Fruit fly (Drosophila melanogaster): ENCODE data around the gene Pcyt1.

Gene Pcyt1

DNA sequence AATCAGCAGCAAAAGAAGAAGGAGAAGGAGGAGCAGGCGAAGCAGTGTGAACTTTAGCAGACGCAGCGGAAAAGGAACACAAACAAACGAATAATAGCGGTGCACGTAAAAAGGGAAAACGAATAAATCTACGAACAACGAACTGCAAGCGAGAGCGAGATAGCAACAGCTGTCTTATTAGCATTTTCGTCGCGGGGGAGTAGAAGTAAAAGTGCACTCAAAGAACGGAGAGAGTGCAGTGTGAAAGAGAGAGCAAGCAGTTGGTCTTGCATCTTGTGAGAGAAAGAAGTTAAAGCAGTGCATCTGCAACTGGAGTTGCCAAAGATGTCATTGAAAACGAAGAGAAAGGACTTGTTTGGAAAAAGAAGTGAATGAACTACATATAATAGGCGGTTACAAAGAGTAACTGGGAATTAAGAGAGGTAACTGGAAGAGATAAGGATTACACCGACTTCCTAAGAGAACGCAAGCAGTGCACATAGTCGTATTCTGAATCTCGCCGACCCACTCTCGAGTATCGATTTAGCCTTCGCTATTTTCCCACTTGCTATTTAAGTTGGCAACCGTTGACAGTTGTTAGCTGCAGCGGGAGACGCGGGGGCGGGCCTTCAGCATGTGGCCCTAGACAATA lies 47.0 kb downstream of the Pcyt1 start:
- TF ChIP-seq CG8478 (optimal IDR thresholded peaks at IDR 0.05) (no peak), CTCF (optimal IDR thresholded peaks at IDR 0.05) (no peak)

DNA sequence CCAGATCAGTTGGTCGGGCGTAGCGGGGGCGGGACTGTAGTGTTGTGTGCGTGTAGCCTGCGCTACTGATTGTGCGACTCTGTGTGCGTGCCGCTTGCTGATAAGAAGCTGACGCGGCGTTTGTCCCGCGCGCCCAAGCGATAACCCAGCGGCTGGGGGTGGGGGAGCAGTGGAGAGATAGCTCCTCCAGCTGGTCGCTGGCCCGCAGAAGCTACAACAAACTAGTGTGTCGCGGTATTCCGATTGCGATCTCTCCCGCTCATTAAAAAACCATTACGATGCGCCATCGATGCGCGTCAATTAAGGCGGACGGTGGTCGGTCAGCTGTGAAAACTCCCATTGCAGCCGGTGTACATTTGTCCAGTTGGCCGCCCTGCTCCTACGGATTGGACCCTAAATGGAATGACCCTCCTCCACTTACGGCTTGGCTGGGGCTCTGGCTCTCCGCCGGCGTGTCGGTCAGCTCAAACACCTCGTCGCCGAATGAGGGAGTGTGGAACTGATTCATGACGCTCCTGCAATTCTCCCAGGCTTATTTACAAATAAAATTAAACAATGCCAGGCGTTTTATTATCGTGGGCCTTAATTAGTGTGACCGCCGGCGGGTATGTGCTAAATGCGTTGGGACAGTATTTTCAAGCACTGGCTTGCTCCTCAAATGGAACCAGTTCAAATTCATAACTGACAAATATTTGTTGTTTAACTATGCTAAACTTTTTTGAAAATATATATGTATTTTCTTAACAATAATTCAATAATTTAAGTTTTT lies 56.4 kb downstream of the Pcyt1 start, which contains the start of gene CG12104:
Gene CG12104 (minus strand): TSS at position 611 of the 769 bp plus-strand sequence.
- TF ChIP-seq CG8478 (optimal IDR thresholded peaks at IDR 0.05), result no peak
- no peak for TF ChIP-seq CTCF (optimal IDR thresholded peaks at IDR 0.05)

DNA sequence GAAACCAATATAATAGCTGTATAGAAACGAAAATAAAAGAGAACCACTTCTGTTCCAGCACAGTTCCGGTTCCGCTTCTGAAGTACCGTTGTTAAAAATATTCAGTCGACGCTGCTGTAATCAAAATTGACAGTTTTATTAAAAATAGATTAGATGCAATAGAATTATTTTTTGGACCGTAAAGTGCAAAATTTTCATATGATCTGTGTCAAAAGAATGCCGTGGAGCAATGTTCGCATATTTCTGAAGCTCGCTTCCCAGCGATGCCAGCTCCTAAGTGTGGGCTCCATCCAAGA lies 56.9 kb downstream of the Pcyt1 start, which contains the start of the genes CG18170 and CG33791:
Gene CG18170 (plus strand): TSS at position 122 of the 296 bp plus-strand sequence.
Gene CG33791 (plus strand): TSS at position 122 of the 296 bp plus-strand sequence.
- TF ChIP-seq CG8478 (optimal IDR thresholded peaks at IDR 0.05), result no peak
- TF ChIP-seq CTCF (optimal IDR thresholded peaks at IDR 0.05), result no peak
